Fruit fly (Drosophila melanogaster) whole organism, prepupa: ENCODE measurements around the gene CG42537.

ENCODE experiments used
- CG8319 ChIP-seq: fragments of 200-800 bp; sonication (Bioruptor generic); optimal IDR thresholded peaks from 3 replicates; lab custom pipeline; 2016; ENCODE audit warnings: missing biosample characterization, missing genetic modification characterization
- Hr38 ChIP-seq: sonication (Bioruptor generic); optimal IDR thresholded peaks from 2 replicates; lab custom pipeline; 2016; ENCODE audit warnings: missing biosample characterization, missing genetic modification characterization
- svp ChIP-seq: fragments of 200-800 bp; sonication (Bioruptor generic); peaks from one replicate; lab custom pipeline; 2016; ENCODE audit warnings: missing biosample characterization, missing genetic modification characterization

DNA sequence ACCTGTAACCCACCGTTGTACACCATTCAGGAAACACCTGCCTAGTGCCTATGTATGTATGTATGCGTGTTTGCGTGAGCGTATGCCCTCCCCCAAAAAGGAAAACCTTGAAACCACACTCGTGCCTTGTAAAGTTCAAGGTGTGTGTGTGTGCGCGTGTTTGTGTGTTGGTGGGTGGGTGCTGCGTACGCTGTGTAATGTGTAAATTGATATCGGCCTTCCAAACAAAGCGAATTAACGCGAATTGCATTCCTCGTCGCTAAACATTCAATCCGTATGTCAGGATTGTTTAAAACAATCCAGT lies 5.8 kb downstream of the CG42537 start:
- TF ChIP-seq svp (GFP tag; lab: Kevin White, UChicago) (no peak), CG8319 (GFP tag; lab: Kevin White, UChicago) (no peak), Hr38 (no peak)
